Fruit fly (Drosophila melanogaster) whole organism, wandering third instar larva: ENCODE measurements around the gene CG6878.
A peak's percentile ranks its signal among the peaks of the same experiment; 100 is the strongest.

Experiments
- Abd-B ChIP-seq: fragments of >200 bp; optimal IDR thresholded peaks from 2 replicates; lab custom pipeline; 2017; ENCODE audit warnings: missing biosample characterization, missing genetic modification characterization
- CG32264 ChIP-seq: fragments of 200-800 bp; sonication (Bioruptor generic); optimal IDR thresholded peaks from 2 replicates; lab custom pipeline; 2016; ENCODE audit warnings: missing biosample characterization, missing genetic modification characterization
- CG9705 ChIP-seq: fragments of 200-800 bp; sonication (Bioruptor generic); optimal IDR thresholded peaks from 2 replicates; lab custom pipeline; 2018; ENCODE audit warnings: missing biosample characterization, mild to moderate bottlenecking, missing genetic modification characterization
- Dif ChIP-seq: fragments of 200-275, 200-300 bp; sonication (Bioruptor generic); optimal IDR thresholded peaks from 2 replicates; lab custom pipeline; 2018; ENCODE audit warnings: missing biosample characterization, missing genetic modification characterization; ENCODE audit not compliant: partially characterized antibody
- GATAd ChIP-seq: sonication (Bioruptor generic); optimal IDR thresholded peaks from 2 replicates; lab custom pipeline; 2016; ENCODE audit warnings: missing biosample characterization, missing genetic modification characterization
- HLH106 ChIP-seq: fragments of 200-800 bp; optimal IDR thresholded peaks from 3 replicates; lab custom pipeline; 2019; ENCODE audit warnings: missing biosample characterization, mild to moderate bottlenecking, missing genetic modification characterization, moderate library complexity
- Hnf4 ChIP-seq: fragments of 200-800 bp; sonication (Bioruptor generic); optimal IDR thresholded peaks from 2 replicates; lab custom pipeline; 2016; ENCODE audit warnings: missing biosample characterization, mild to moderate bottlenecking, missing genetic modification characterization
- Hr78 ChIP-seq: fragments of >200 bp; optimal IDR thresholded peaks from 2 replicates; lab custom pipeline; 2017; ENCODE audit warnings: missing biosample characterization, missing genetic modification characterization
- Hr83 ChIP-seq: fragments of 200-300 bp; sonication (Bioruptor generic); optimal IDR thresholded peaks from 2 replicates; lab custom pipeline; 2016; ENCODE audit warnings: missing biosample characterization, mild to moderate bottlenecking, missing genetic modification characterization, moderate library complexity; ENCODE audit not compliant: poor library complexity, severe bottlenecking
- Jra ChIP-seq: sonication (Bioruptor generic); optimal IDR thresholded peaks from 2 replicates; lab custom pipeline; 2016; ENCODE audit warnings: missing biosample characterization, missing genetic modification characterization
- Mio ChIP-seq: sonication (Bioruptor generic); optimal IDR thresholded peaks from 2 replicates; lab custom pipeline; 2016; ENCODE audit warnings: missing biosample characterization, missing genetic modification characterization
- Myc ChIP-seq: fragments of >200 bp; optimal IDR thresholded peaks from 2 replicates; lab custom pipeline; 2017
- Rel ChIP-seq, 2 experiments: fragments of 200-800 bp; sonication (Bioruptor generic) in 1 of 2; optimal IDR thresholded peaks; 2 replicates in 1 of 2; 3 replicates in 1 of 2; lab custom pipeline; 2016 to 2019; ENCODE audit warnings: mild to moderate bottlenecking in 2 of 2, missing biosample characterization in 2 of 2, missing genetic modification characterization in 2 of 2, moderate library complexity in 1 of 2
- Sp1 ChIP-seq: fragments of 200-800 bp; sonication (Bioruptor generic); optimal IDR thresholded peaks from 3 replicates; lab custom pipeline; 2019; ENCODE audit warnings: missing biosample characterization, mild to moderate bottlenecking, missing genetic modification characterization, moderate library complexity
- Vsx2 ChIP-seq: fragments of 200-300, 225-300 bp; sonication (Bioruptor generic); optimal IDR thresholded peaks from 2 replicates; lab custom pipeline; 2018; ENCODE audit warnings: missing biosample characterization, missing genetic modification characterization; ENCODE audit not compliant: partially characterized antibody
- br ChIP-seq: fragments of 200-800 bp; sonication (Bioruptor generic); optimal IDR thresholded peaks from 2 replicates; lab custom pipeline; 2016; ENCODE audit warnings: missing biosample characterization, missing genetic modification characterization
- dl ChIP-seq, 2 experiments: fragments of 175-275, 200-275 bp in 1 of 2; fragments of 200-275 bp in 1 of 2; sonication (Bioruptor generic); optimal IDR thresholded peaks; lab custom pipeline; 2018; ENCODE audit warnings: mild to moderate bottlenecking in 2 of 2, missing biosample characterization in 2 of 2, missing genetic modification characterization in 2 of 2, moderate library complexity in 2 of 2; ENCODE audit not compliant: partially characterized antibody in 2 of 2, insufficient read depth in 1 of 2
- dmrt93B ChIP-seq: fragments of 200-800 bp; sonication (Bioruptor generic); optimal IDR thresholded peaks from 2 replicates; lab custom pipeline; 2018; ENCODE audit warnings: missing biosample characterization, mild to moderate bottlenecking, missing genetic modification characterization
- ey ChIP-seq: fragments of 200-800 bp; sonication (Bioruptor generic); optimal IDR thresholded peaks from 2 replicates; lab custom pipeline; 2016; ENCODE audit warnings: missing biosample characterization, missing genetic modification characterization
- foxo ChIP-seq, 2 experiments: fragments of 200-800 bp; sonication (Bioruptor generic); optimal IDR thresholded peaks; 2 replicates in 1 of 2; 3 replicates in 1 of 2; lab custom pipeline; 2016 to 2017; ENCODE audit warnings: missing biosample characterization in 2 of 2, missing genetic modification characterization in 2 of 2
- fru ChIP-seq: fragments of 200-800 bp; sonication (Bioruptor generic); optimal IDR thresholded peaks from 3 replicates; lab custom pipeline; 2016; ENCODE audit warnings: missing biosample characterization, mild to moderate bottlenecking, missing genetic modification characterization
- h ChIP-seq: fragments of 200-800 bp; sonication (Bioruptor generic); optimal IDR thresholded peaks from 3 replicates; lab custom pipeline; 2016; ENCODE audit warnings: missing biosample characterization, mild to moderate bottlenecking, missing genetic modification characterization
- jim ChIP-seq: fragments of 175-275, 200-325 bp; sonication (Bioruptor generic); optimal IDR thresholded peaks from 2 replicates; lab custom pipeline; 2016; ENCODE audit warnings: missing biosample characterization, mild to moderate bottlenecking, missing genetic modification characterization
- lola ChIP-seq: fragments of >200 bp; optimal IDR thresholded peaks from 2 replicates; lab custom pipeline; 2017; ENCODE audit warnings: missing biosample characterization, missing genetic modification characterization
- pan ChIP-seq: fragments of >200 bp; optimal IDR thresholded peaks from 2 replicates; lab custom pipeline; 2017
- psq ChIP-seq: fragments of 200-800 bp; sonication (Bioruptor generic); optimal IDR thresholded peaks from 3 replicates; lab custom pipeline; 2017; ENCODE audit warnings: missing biosample characterization, mild to moderate bottlenecking, missing genetic modification characterization, moderate library complexity
- rgr ChIP-seq: fragments of 200-800 bp; sonication (Bioruptor generic); optimal IDR thresholded peaks from 3 replicates; lab custom pipeline; 2016; ENCODE audit warnings: missing biosample characterization, mild to moderate bottlenecking, missing genetic modification characterization
- sage ChIP-seq: fragments of 200-800 bp; sonication (Bioruptor generic); optimal IDR thresholded peaks from 2 replicates; lab custom pipeline; 2016; ENCODE audit warnings: missing biosample characterization, mild to moderate bottlenecking, missing genetic modification characterization
- sv ChIP-seq: fragments of 200-800 bp; sonication (Bioruptor generic); optimal IDR thresholded peaks from 3 replicates; lab custom pipeline; 2016; ENCODE audit warnings: missing biosample characterization, missing genetic modification characterization
- tai ChIP-seq: sonication (Bioruptor generic); optimal IDR thresholded peaks from 2 replicates; lab custom pipeline; 2016; ENCODE audit warnings: missing biosample characterization, missing genetic modification characterization
- usp ChIP-seq: fragments of >200 bp; optimal IDR thresholded peaks from 2 replicates; lab custom pipeline; 2017; ENCODE audit warnings: missing biosample characterization, missing genetic modification characterization
- woc ChIP-seq: sonication (Bioruptor generic); optimal IDR thresholded peaks from 2 replicates; lab custom pipeline; 2016; ENCODE audit warnings: missing biosample characterization, mild to moderate bottlenecking, missing genetic modification characterization

Gene CG6878

dm6 chr3L:15187782-15188181, 26.2 kb downstream of the CG6878 start:
- TF ChIP-seq CG9705 (GFP tag; lab: Kevin White, UChicago) (no peak), pan (lab: Kevin White, UChicago) (no peak), Hr78 (no peak), Vsx2 (GFP tag; lab: Kevin White, UChicago) (no peak), Sp1 (GFP tag; lab: Kevin White, UChicago) (no peak), lola (no peak), Hr83 (GFP tag; lab: Kevin White, UChicago) (no peak), Abd-B (GFP tag; lab: Kevin White, UChicago) (no peak), CG32264 (no peak), Jra (GFP tag; lab: Kevin White, UChicago) (no peak), Rel (GFP tag; optimal IDR thresholded peaks at IDR 0.05; lab: Kevin White, UChicago) (no peak), Rel (tag; optimal IDR thresholded peaks at IDR 0.05; lab: Kevin White, UChicago) (no peak), psq (GFP tag; lab: Kevin White, UChicago) (no peak), Mio (GFP tag; lab: Kevin White, UChicago) (no peak), Dif (GFP tag; lab: Kevin White, UChicago) (no peak), woc (GFP tag; lab: Kevin White, UChicago) (no peak), h (GFP tag; lab: Kevin White, UChicago) (no peak), GATAd (no peak), dmrt93B (GFP tag; lab: Kevin White, UChicago) (no peak), Myc (no peak)

- peak; percentile 38 for TF ChIP-seq ey (GFP tag; lab: Kevin White, UChicago)
- peak in 1 of 2 experiments; percentile 69 for TF ChIP-seq foxo (GFP tag; optimal IDR thresholded peaks at IDR 0.05; lab: Kevin White, UChicago)
- peak; percentile 8 for TF ChIP-seq Sp1 (GFP tag; lab: Kevin White, UChicago)
- TF ChIP-seq woc (GFP tag; lab: Kevin White, UChicago), result no peak
- peak; percentile 31 for TF ChIP-seq br (GFP tag; lab: Kevin White, UChicago)
- TF ChIP-seq Hr78, result no peak
- no peak for TF ChIP-seq Jra (GFP tag; lab: Kevin White, UChicago)
- TF ChIP-seq tai (GFP tag; lab: Kevin White, UChicago), result peak; percentile 3
- peak; percentile 23 for TF ChIP-seq HLH106
- TF ChIP-seq dl (GFP tag; optimal IDR thresholded peaks at IDR 0.05; lab: Kevin White, UChicago; ENCODE audit: insufficient read depth in 1 of 2, partially characterized antibody in 2 of 2), result no peak
- peak; percentile 62 for TF ChIP-seq fru
- peak; percentile 27 for TF ChIP-seq Hnf4 (GFP tag; lab: Kevin White, UChicago)
- TF ChIP-seq psq (GFP tag; lab: Kevin White, UChicago), result peak; percentile 53
- TF ChIP-seq dmrt93B (GFP tag; lab: Kevin White, UChicago), result peak; percentile 43
- no peak for TF ChIP-seq Mio (GFP tag; lab: Kevin White, UChicago)
- peak; percentile 25 for TF ChIP-seq h (GFP tag; lab: Kevin White, UChicago)
- no peak for TF ChIP-seq usp (GFP tag; lab: Kevin White, UChicago)
- peak; percentile 20 for TF ChIP-seq rgr (GFP tag; lab: Kevin White, UChicago)
Observed at dm6 chr3L:15188735-15189134, 27.1 kb downstream of the CG6878 start.

dm6 chr3L:15189707-15190106, 28.1 kb downstream of the CG6878 start:
- TF ChIP-seq woc (GFP tag; lab: Kevin White, UChicago), result peak; percentile 41
- no peak for TF ChIP-seq Hr83 (GFP tag; lab: Kevin White, UChicago)
- no peak for TF ChIP-seq CG9705 (GFP tag; lab: Kevin White, UChicago)
- TF ChIP-seq h (GFP tag; lab: Kevin White, UChicago), result no peak

dm6 chr3L:15192172-15192571, 30.6 kb downstream of the CG6878 start:
- peak; percentile 61 for TF ChIP-seq woc (GFP tag; lab: Kevin White, UChicago)
- TF ChIP-seq CG32264, result no peak

dm6 chr3L:15195548-15195947, 33.9 kb downstream of the CG6878 start:
- no peak for TF ChIP-seq sv (GFP tag; lab: Kevin White, UChicago)
- TF ChIP-seq Rel (GFP tag; optimal IDR thresholded peaks at IDR 0.05; lab: Kevin White, UChicago), result no peak
- TF ChIP-seq Rel (tag; optimal IDR thresholded peaks at IDR 0.05; lab: Kevin White, UChicago), result no peak
- no peak for TF ChIP-seq tai (GFP tag; lab: Kevin White, UChicago)
- no peak for TF ChIP-seq sage (GFP tag; lab: Kevin White, UChicago)
- no peak for TF ChIP-seq br (GFP tag; lab: Kevin White, UChicago)
- TF ChIP-seq Myc, result no peak
- TF ChIP-seq Hr83 (GFP tag; lab: Kevin White, UChicago), result no peak
- no peak for TF ChIP-seq Hr78
- TF ChIP-seq woc (GFP tag; lab: Kevin White, UChicago), result no peak
- no peak for TF ChIP-seq Vsx2 (GFP tag; lab: Kevin White, UChicago)
- no peak for TF ChIP-seq Jra (GFP tag; lab: Kevin White, UChicago)
- no peak for TF ChIP-seq lola
- no peak for TF ChIP-seq Abd-B (GFP tag; lab: Kevin White, UChicago)
- TF ChIP-seq Sp1 (GFP tag; lab: Kevin White, UChicago), result no peak
- TF ChIP-seq pan (lab: Kevin White, UChicago), result no peak
- no peak for TF ChIP-seq Dif (GFP tag; lab: Kevin White, UChicago)
- TF ChIP-seq jim (GFP tag; lab: Kevin White, UChicago), result no peak
- TF ChIP-seq, all 38 proteins: peak for 0
